Fruit fly (Drosophila melanogaster): Measurements from ENCODE around the gene Dlip1.

- TF ChIP-seq CG15336 (GFP tag; IDR thresholded peaks at IDR 0.05) = no peak
- TF ChIP-seq CG6854 (GFP tag; optimal IDR thresholded peaks at IDR 0.05) = no peak
- no peak for TF ChIP-seq fkh (GFP tag; optimal IDR thresholded peaks at IDR 0.05)
- TF ChIP-seq CG6163 (GFP tag; IDR thresholded peaks at IDR 0.05) = no peak
- TF ChIP-seq CG7368 (GFP tag; optimal IDR thresholded peaks at IDR 0.05) = no peak
- TF ChIP-seq CG11294 (GFP tag; IDR thresholded peaks at IDR 0.05) = no peak
- TF ChIP-seq dsx (GFP tag; optimal IDR thresholded peaks at IDR 0.05; ENCODE audit: poor library complexity, severe bottlenecking) = no peak
- no peak for TF ChIP-seq Eip93F (GFP tag; optimal IDR thresholded peaks at IDR 0.05)
- TF ChIP-seq ss (GFP tag; optimal IDR thresholded peaks at IDR 0.05) = no peak
Measured at dm6 chrX:9129436-9129835, 29.0 kb upstream of the Dlip1 start.
